Worm (Caenorhabditis elegans) whole organism, midembryonic: Measurements from ENCODE around the gene rsp-4.

Source experiments
- T22C8.4 ChIP-seq: fragments of 200-800 bp; sonication (Bioruptor generic); IDR thresholded peaks from 2 replicates; pipeline ENCODE4 v1.3.6; 2022; ENCODE audit warnings: missing genetic modification characterization, missing compliant biosample characterization
- cog-1 ChIP-seq: sonication (generic microtip); optimal IDR thresholded peaks from 2 replicates; lab custom pipeline; 2016; ENCODE audit warnings: missing genetic modification characterization, missing compliant biosample characterization
- flt-1 ChIP-seq: fragments of 200-800 bp; sonication (Bioruptor generic); IDR thresholded peaks from 2 replicates; pipeline ENCODE4 v1.3.6; 2022; ENCODE audit warnings: missing genetic modification characterization, missing compliant biosample characterization
- klf-2 ChIP-seq: fragments of 200-800 bp; sonication (Bioruptor generic); conservative IDR thresholded peaks from 2 replicates; pipeline ENCODE4 v1.3.6; 2022; ENCODE audit warnings: missing genetic modification reagents, missing genetic modification characterization, missing compliant biosample characterization
- med-1 ChIP-seq: sonication (generic microtip); optimal IDR thresholded peaks from 2 replicates; lab custom pipeline; 2017; ENCODE audit warnings: missing genetic modification characterization, mild to moderate bottlenecking, missing compliant biosample characterization, antibody characterized with exemption, missing genetic modification reagents; ENCODE audit not compliant: insufficient read depth
- ref-1 ChIP-seq: fragments of 200-800 bp; sonication (Bioruptor generic); conservative IDR thresholded peaks from 2 replicates; pipeline ENCODE4 v1.3.6; 2022; ENCODE audit warnings: missing genetic modification reagents, missing genetic modification characterization, missing compliant biosample characterization
- tab-1 ChIP-seq: fragments of 200-800 bp; sonication (Bioruptor generic); IDR thresholded peaks from 2 replicates; pipeline ENCODE4 v1.3.6; 2022; ENCODE audit warnings: missing genetic modification characterization, missing compliant biosample characterization
- ztf-23 ChIP-seq: fragments of 200-800 bp; sonication (Bioruptor generic); IDR thresholded peaks from 2 replicates; pipeline ENCODE4 v1.3.6; 2022; ENCODE audit warnings: missing genetic modification reagents, missing genetic modification characterization, missing compliant biosample characterization
- ztf-29 ChIP-seq: fragments of 200-800 bp; sonication (Bioruptor generic); IDR thresholded peaks from 2 replicates; pipeline ENCODE4 v1.3.6; 2022; ENCODE audit warnings: missing genetic modification reagents, missing genetic modification characterization, missing compliant biosample characterization

rsp-4 gene

ce11 chrII:5418929-5419328, 30.3 kb upstream of the rsp-4 start, which contains the start of gene EEED8.15:
Gene EEED8.15, plus strand, starts transcription at chrII:5419229.
- TF ChIP-seq T22C8.4 (GFP tag; lab: Robert Waterston, UW) (no peak), ztf-29 (GFP tag; lab: Robert Waterston, UW) (no peak), ztf-23 (GFP tag; lab: Robert Waterston, UW) (no peak), cog-1 (tag; lab: Kevin White, UChicago) (no peak), ref-1 (no peak), med-1 (no peak), flt-1 (GFP tag; lab: Robert Waterston, UW) (no peak), tab-1 (GFP tag; lab: Robert Waterston, UW) (no peak), klf-2 (GFP tag; lab: Robert Waterston, UW) (no peak)

ce11 chrII:5418317-5418716, 29.7 kb upstream of the rsp-4 start:
- TF ChIP-seq T22C8.4 (GFP tag; lab: Robert Waterston, UW) (no peak), flt-1 (GFP tag; lab: Robert Waterston, UW) (0 out of 2 replicates have a peak, but pooled peaks have one; percentile 36)

ce11 chrII:5417905-5418304, 29.3 kb upstream of the rsp-4 start:
- TF ChIP-seq T22C8.4 (GFP tag; lab: Robert Waterston, UW) (no peak), ref-1 (no peak), med-1 (no peak), cog-1 (tag; lab: Kevin White, UChicago) (no peak), tab-1 (GFP tag; lab: Robert Waterston, UW) (no peak), ztf-23 (GFP tag; lab: Robert Waterston, UW) (no peak), flt-1 (GFP tag; lab: Robert Waterston, UW) (no peak), ztf-29 (GFP tag; lab: Robert Waterston, UW) (no peak), klf-2 (GFP tag; lab: Robert Waterston, UW) (no peak)

ce11 chrII:5416204-5416764, 27.6 kb upstream of the rsp-4 start, which contains the start of gene EEED8.2:
Gene EEED8.2, plus strand, starts transcription at chrII:5416714.
- no peak for TF ChIP-seq T22C8.4 (GFP tag; lab: Robert Waterston, UW)
- peak; percentile 11 for TF ChIP-seq cog-1 (tag; lab: Kevin White, UChicago)

ce11 chrII:5414040-5414439, 25.4 kb upstream of the rsp-4 start, which contains the start of the genes EEED8.14 and EEED8.3:
Gene EEED8.14, minus strand, starts transcription at chrII:5414052.
Gene EEED8.3, plus strand, starts transcription at chrII:5414276.
- TF ChIP-seq med-1 (no peak), tab-1 (GFP tag; lab: Robert Waterston, UW) (no peak), ztf-23 (GFP tag; lab: Robert Waterston, UW) (no peak), T22C8.4 (GFP tag; lab: Robert Waterston, UW) (no peak), klf-2 (GFP tag; lab: Robert Waterston, UW) (no peak), cog-1 (tag; lab: Kevin White, UChicago) (no peak), ztf-29 (GFP tag; lab: Robert Waterston, UW) (no peak), ref-1 (no peak), flt-1 (GFP tag; lab: Robert Waterston, UW) (no peak)

- TF ChIP-seq ztf-23 (GFP tag; lab: Robert Waterston, UW) (no peak), cog-1 (tag; lab: Kevin White, UChicago) (no peak), T22C8.4 (GFP tag; lab: Robert Waterston, UW) (no peak), med-1 (no peak), tab-1 (GFP tag; lab: Robert Waterston, UW) (no peak), ref-1 (no peak), klf-2 (GFP tag; lab: Robert Waterston, UW) (no peak), flt-1 (GFP tag; lab: Robert Waterston, UW) (no peak), ztf-29 (GFP tag; lab: Robert Waterston, UW) (no peak)
Observed at ce11 chrII:5412467-5412866, 23.8 kb upstream of the rsp-4 start, which contains the start of the genes EEED8.13 and EEED8.18. Gene EEED8.13, minus strand, starts transcription at chrII:5412567. Gene EEED8.18, minus strand, starts transcription at chrII:5412610.

ce11 chrII:5408924-5409323, 20.3 kb upstream of the rsp-4 start, which contains the start of the genes EEED8.12 and EEED8.4:
Gene EEED8.12, minus strand, starts transcription at chrII:5409024.
Gene EEED8.4, plus strand, starts transcription at chrII:5409319.
- no peak for TF ChIP-seq tab-1 (GFP tag; lab: Robert Waterston, UW)
- no peak for TF ChIP-seq ztf-29 (GFP tag; lab: Robert Waterston, UW)
- no peak for TF ChIP-seq med-1
- TF ChIP-seq ztf-23 (GFP tag; lab: Robert Waterston, UW): no peak
- TF ChIP-seq T22C8.4 (GFP tag; lab: Robert Waterston, UW): no peak
- no peak for TF ChIP-seq cog-1 (tag; lab: Kevin White, UChicago)
- TF ChIP-seq flt-1 (GFP tag; lab: Robert Waterston, UW): no peak
- no peak for TF ChIP-seq ref-1
- no peak for TF ChIP-seq klf-2 (GFP tag; lab: Robert Waterston, UW)

- TF ChIP-seq klf-2 (GFP tag; lab: Robert Waterston, UW) (no peak), ref-1 (no peak), flt-1 (GFP tag; lab: Robert Waterston, UW) (no peak), ztf-29 (GFP tag; lab: Robert Waterston, UW) (no peak), ztf-23 (GFP tag; lab: Robert Waterston, UW) (no peak), T22C8.4 (GFP tag; lab: Robert Waterston, UW) (no peak), cog-1 (tag; lab: Kevin White, UChicago) (no peak), med-1 (no peak), tab-1 (GFP tag; lab: Robert Waterston, UW) (no peak)
Observed at ce11 chrII:5407548-5407947, 18.9 kb upstream of the rsp-4 start, which contains the start of gene clec-141. Gene clec-141, minus strand, starts transcription at chrII:5407648.

ce11 chrII:5399201-5399600, 10.6 kb upstream of the rsp-4 start, which contains the start of gene mog-5:
Gene mog-5, plus strand, starts transcription at chrII:5399538.
- peak; percentile 64 for TF ChIP-seq med-1
- no peak for TF ChIP-seq T22C8.4 (GFP tag; lab: Robert Waterston, UW)
- peak; percentile 68; the same call in 1 of the 2 replicates for TF ChIP-seq ztf-23 (GFP tag; lab: Robert Waterston, UW)
- TF ChIP-seq klf-2 (GFP tag; lab: Robert Waterston, UW): no peak; the same call in 1 of the 2 replicates
- TF ChIP-seq ztf-29 (GFP tag; lab: Robert Waterston, UW): peak; percentile 87
- 0 out of 2 replicates have a peak, but pooled peaks have one; percentile 58 for TF ChIP-seq tab-1 (GFP tag; lab: Robert Waterston, UW)
- 0 out of 2 replicates have a peak, but pooled peaks have one; percentile 29 for TF ChIP-seq flt-1 (GFP tag; lab: Robert Waterston, UW)
- TF ChIP-seq ref-1: no peak
- peak; percentile 8 for TF ChIP-seq cog-1 (tag; lab: Kevin White, UChicago)
